Fruit fly (Drosophila melanogaster) whole organism, embryonic: ENCODE data around the gene CG46434.

Experiments used
- Ada2b ChIP-seq: fragments of 200-800 bp; sonication (Bioruptor generic); IDR thresholded peaks from 2 replicates; pipeline ENCODE4 v1.3.6; 2022; ENCODE audit warnings: missing biosample characterization, missing genetic modification characterization
- CG10543 ChIP-seq: fragments of 200-800 bp; sonication (Bioruptor generic); optimal IDR thresholded peaks from 3 replicates; lab custom pipeline; 2017; ENCODE audit warnings: missing biosample characterization, mild to moderate bottlenecking, missing genetic modification characterization, moderate library complexity
- CG15514 ChIP-seq: fragments of 200-800 bp; sonication (Bioruptor generic); optimal IDR thresholded peaks from 3 replicates; lab custom pipeline; 2017; ENCODE audit warnings: missing biosample characterization, missing genetic modification characterization, mild to moderate bottlenecking, moderate library complexity, missing genetic modification reagents
- CG16815 ChIP-seq: fragments of 200-800 bp; sonication (Bioruptor generic); optimal IDR thresholded peaks from 3 replicates; lab custom pipeline; 2017; ENCODE audit warnings: missing biosample characterization, mild to moderate bottlenecking, missing genetic modification characterization
- CG17829 ChIP-seq: fragments of 200-800 bp; optimal IDR thresholded peaks from 2 replicates; lab custom pipeline; 2019; ENCODE audit warnings: missing biosample characterization, mild to moderate bottlenecking, missing genetic modification characterization, moderate library complexity
- CG1832 ChIP-seq: fragments of 200-800 bp; sonication (Bioruptor generic); optimal IDR thresholded peaks from 2 replicates; lab custom pipeline; 2017; ENCODE audit warnings: missing biosample characterization, mild to moderate bottlenecking, missing genetic modification characterization, inconsistent platforms
- CG2116 ChIP-seq: fragments of 200-800 bp; sonication (Bioruptor generic); optimal IDR thresholded peaks from 3 replicates; lab custom pipeline; 2018; ENCODE audit warnings: missing biosample characterization, mild to moderate bottlenecking, missing genetic modification characterization
- CG31365 ChIP-seq: fragments of 200-800 bp; sonication (Bioruptor generic); optimal IDR thresholded peaks from 2 replicates; lab custom pipeline; 2018; ENCODE audit warnings: missing biosample characterization, mild to moderate bottlenecking, missing genetic modification characterization
- CG34224 ChIP-seq: fragments of 200-800 bp; sonication (Bioruptor generic); IDR thresholded peaks from 3 replicates; pipeline ENCODE4 v1.3.6; 2022; ENCODE audit warnings: missing biosample characterization, missing genetic modification characterization; ENCODE audit not compliant: partially characterized antibody
- CG34422 ChIP-seq: fragments of 200-800 bp; sonication (Bioruptor generic); IDR thresholded peaks from 3 replicates; pipeline ENCODE4 v1.3.6; 2022; ENCODE audit warnings: missing biosample characterization, missing genetic modification characterization
- CG4617 ChIP-seq: fragments of 200-800 bp; sonication (Bioruptor generic); optimal IDR thresholded peaks from 3 replicates; lab custom pipeline; 2016; ENCODE audit warnings: missing biosample characterization, missing genetic modification characterization, borderline replicate concordance
- CG7786 ChIP-seq: fragments of 200-800 bp; sonication (Bioruptor generic); optimal IDR thresholded peaks from 2 replicates; lab custom pipeline; 2016; ENCODE audit warnings: missing biosample characterization, missing genetic modification characterization
- CG7928 ChIP-seq: fragments of 200-800 bp; sonication (Bioruptor generic); optimal IDR thresholded peaks from 2 replicates; lab custom pipeline; 2017; ENCODE audit warnings: missing biosample characterization, mild to moderate bottlenecking, missing genetic modification characterization
- CG8290 ChIP-seq, 3 experiments: fragments of 200-800 bp; sonication (Bioruptor generic); optimal IDR thresholded peaks; 2 replicates each; lab custom pipeline; 2016 to 2019; ENCODE audit warnings: missing biosample characterization in 3 of 3, missing genetic modification characterization in 3 of 3, mild to moderate bottlenecking in 2 of 3, moderate library complexity in 1 of 3
- CG8765 ChIP-seq: fragments of 200-800 bp; sonication (Bioruptor generic); IDR thresholded peaks from 2 replicates; pipeline ENCODE4 v1.3.6; 2022; ENCODE audit warnings: missing biosample characterization, missing genetic modification characterization
- CkIIα-i1 ChIP-seq: fragments of 200-800 bp; sonication (Bioruptor generic); IDR thresholded peaks from 2 replicates; pipeline ENCODE4 v1.3.6; 2022; ENCODE audit warnings: missing biosample characterization, missing genetic modification characterization
- Doc2 ChIP-seq: fragments of 200-800 bp; sonication (Bioruptor generic); IDR thresholded peaks from 2 replicates; pipeline ENCODE4 v1.3.6; 2022; ENCODE audit warnings: missing biosample characterization, missing genetic modification characterization
- Drgx ChIP-seq: fragments of 200-800 bp; sonication (Bioruptor generic); IDR thresholded peaks from 2 replicates; pipeline ENCODE4 v1.3.6; 2022; ENCODE audit warnings: missing biosample characterization, missing genetic modification characterization
- H15 ChIP-seq: fragments of 200-800 bp; sonication (Bioruptor generic); IDR thresholded peaks from 3 replicates; pipeline ENCODE4 v1.3.6; 2022; ENCODE audit warnings: missing biosample characterization, missing genetic modification characterization
- HLH4C ChIP-seq: fragments of 200-800 bp; sonication (Bioruptor generic); IDR thresholded peaks from 3 replicates; pipeline ENCODE4 v1.3.6; 2022; ENCODE audit warnings: missing biosample characterization, missing genetic modification characterization; ENCODE audit not compliant: partially characterized antibody
- HmgD ChIP-seq: fragments of 200-800 bp; sonication (Bioruptor generic); optimal IDR thresholded peaks from 3 replicates; lab custom pipeline; 2016; ENCODE audit warnings: missing biosample characterization, missing genetic modification characterization
- Hsf ChIP-seq: fragments of 200-800 bp; sonication (Bioruptor generic); optimal IDR thresholded peaks from 3 replicates; lab custom pipeline; 2016; ENCODE audit warnings: missing biosample characterization, missing genetic modification characterization
- Myb ChIP-seq: fragments of 200-800 bp; sonication (Bioruptor generic); optimal IDR thresholded peaks from 2 replicates; lab custom pipeline; 2016; ENCODE audit warnings: missing biosample characterization, missing genetic modification characterization
- Rfx ChIP-seq: fragments of 200-800 bp; sonication (Bioruptor generic); IDR thresholded peaks from 2 replicates; pipeline ENCODE4 v1.3.6; 2022; ENCODE audit warnings: missing biosample characterization, missing genetic modification characterization
- abd-A ChIP-seq: fragments of 200-800 bp; sonication (Bioruptor generic); optimal IDR thresholded peaks from 3 replicates; lab custom pipeline; 2019; ENCODE audit warnings: missing biosample characterization, mild to moderate bottlenecking, missing genetic modification characterization, moderate library complexity
- bigmax ChIP-seq: fragments of 200-800 bp; sonication (Bioruptor generic); optimal IDR thresholded peaks from 2 replicates; lab custom pipeline; 2018; ENCODE audit warnings: missing biosample characterization, mild to moderate bottlenecking, missing genetic modification characterization
- da ChIP-seq: fragments of 200-800 bp; sonication (Bioruptor generic); optimal IDR thresholded peaks from 2 replicates; lab custom pipeline; 2016; ENCODE audit warnings: missing biosample characterization, missing genetic modification characterization
- dati ChIP-seq: fragments of 200-800 bp; sonication (Bioruptor generic); IDR thresholded peaks from 2 replicates; pipeline ENCODE4 v1.3.6; 2022; ENCODE audit warnings: missing biosample characterization, missing genetic modification characterization
- dmrt11E ChIP-seq: fragments of 200-800 bp; sonication (Bioruptor generic); optimal IDR thresholded peaks from 3 replicates; lab custom pipeline; 2018; ENCODE audit warnings: missing biosample characterization, mild to moderate bottlenecking, missing genetic modification characterization, moderate library complexity
- dysf ChIP-seq: fragments of 200-800 bp; sonication (Bioruptor generic); IDR thresholded peaks from 3 replicates; pipeline ENCODE4 v1.3.6; 2022; ENCODE audit warnings: missing biosample characterization, missing genetic modification characterization
- hkb ChIP-seq, 2 experiments: fragments of 200-800 bp in 1 of 2; fragments of >200 bp in 1 of 2; sonication (Bioruptor generic) in 1 of 2; IDR thresholded peaks in 1 of 2; optimal IDR thresholded peaks in 1 of 2; 2 replicates each; pipeline versions ENCODE4 v1.3.6 to Lab custom; 2017 to 2022; ENCODE audit warnings: missing biosample characterization in 1 of 2, missing genetic modification characterization in 1 of 2
- jing ChIP-seq: fragments of 200-800 bp; sonication (Bioruptor generic); optimal IDR thresholded peaks from 2 replicates; lab custom pipeline; 2018; ENCODE audit warnings: missing biosample characterization, mild to moderate bottlenecking, missing genetic modification characterization
- kay ChIP-seq: fragments of 200-800 bp; sonication (Bioruptor generic); optimal IDR thresholded peaks from 2 replicates; lab custom pipeline; 2016; ENCODE audit warnings: missing biosample characterization, missing genetic modification characterization
- mam ChIP-seq: fragments of 200-800 bp; sonication (Bioruptor generic); optimal IDR thresholded peaks from 3 replicates; lab custom pipeline; 2016; ENCODE audit warnings: missing biosample characterization, missing genetic modification characterization
- oc ChIP-seq: fragments of 200-800 bp; sonication (Bioruptor generic); optimal IDR thresholded peaks from 2 replicates; lab custom pipeline; 2018; ENCODE audit warnings: missing biosample characterization, mild to moderate bottlenecking, missing genetic modification characterization, moderate library complexity
- onecut ChIP-seq: fragments of 200-800 bp; sonication (Bioruptor generic); IDR thresholded peaks from 2 replicates; pipeline ENCODE4 v1.3.6; 2022; ENCODE audit warnings: missing biosample characterization, missing genetic modification characterization
- p53 ChIP-seq: fragments of 200-800 bp; sonication (Bioruptor generic); optimal IDR thresholded peaks from 2 replicates; lab custom pipeline; 2016; ENCODE audit warnings: missing biosample characterization, missing genetic modification characterization
- pb ChIP-seq: fragments of 200-800 bp; sonication (Bioruptor generic); optimal IDR thresholded peaks from 3 replicates; lab custom pipeline; 2016; ENCODE audit warnings: missing biosample characterization, missing genetic modification characterization
- pho ChIP-seq: fragments of 200-800 bp; sonication (Bioruptor generic); optimal IDR thresholded peaks from 2 replicates; lab custom pipeline; 2016; ENCODE audit warnings: missing biosample characterization, missing genetic modification characterization
- psq ChIP-seq: fragments of 200-800 bp; sonication (Bioruptor generic); optimal IDR thresholded peaks from 2 replicates; lab custom pipeline; 2017; ENCODE audit warnings: missing biosample characterization, missing genetic modification characterization
- slp2 ChIP-seq: fragments of 200-800 bp; sonication (Bioruptor generic); optimal IDR thresholded peaks from 2 replicates; lab custom pipeline; 2016; ENCODE audit warnings: missing biosample characterization, missing genetic modification characterization
- vnd ChIP-seq: fragments of 200-800 bp; sonication (Bioruptor generic); IDR thresholded peaks from 3 replicates; pipeline ENCODE4 v1.3.6; 2022; ENCODE audit warnings: missing biosample characterization, missing genetic modification characterization; ENCODE audit not compliant: partially characterized antibody
- wdn ChIP-seq: fragments of 200-800 bp; sonication (Bioruptor generic); IDR thresholded peaks from 2 replicates; pipeline ENCODE4 v1.3.6; 2022; ENCODE audit warnings: missing biosample characterization, missing genetic modification characterization
- zen ChIP-seq: fragments of 200-800 bp; sonication (Bioruptor generic); optimal IDR thresholded peaks from 3 replicates; lab custom pipeline; 2018; ENCODE audit warnings: missing biosample characterization, mild to moderate bottlenecking, missing genetic modification characterization, moderate library complexity

Gene CG46434

DNA sequence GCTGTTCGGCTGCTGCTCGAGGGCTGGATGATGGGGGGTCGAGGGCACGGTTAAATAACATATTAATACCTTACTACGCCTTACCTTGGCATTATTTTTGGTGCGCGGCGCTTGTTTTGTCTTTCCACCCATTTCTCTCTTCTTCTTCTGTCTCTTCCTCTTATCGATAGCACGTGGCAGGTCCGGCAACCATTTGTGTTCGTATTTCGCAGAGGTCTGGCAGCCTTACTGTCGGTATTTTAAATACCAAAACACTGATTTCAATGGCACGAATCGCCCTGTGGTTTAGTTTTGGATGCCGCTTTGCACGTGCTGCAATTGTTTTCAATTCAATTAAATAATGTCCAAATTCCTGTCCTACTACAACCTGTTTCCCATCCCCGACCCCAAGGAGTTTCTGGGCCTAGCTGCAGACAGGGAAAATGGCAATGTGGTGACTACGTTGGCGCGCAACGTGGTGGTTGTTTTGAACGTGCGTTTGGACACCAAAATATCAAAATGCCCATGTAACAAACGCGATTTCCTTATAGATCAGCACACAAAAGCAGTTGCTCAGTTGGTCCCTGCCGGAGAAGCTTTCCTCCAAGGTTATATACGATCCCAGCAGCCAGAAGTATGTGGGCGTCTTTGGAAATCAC is 8.2 kb upstream of the CG46434 start, which contains the start of the genes Ltn1 and CG9300 (continued):
- TF ChIP-seq Hsf (GFP tag; lab: Kevin White, UChicago) = peak; percentile 17
- peak; percentile 37 for TF ChIP-seq Myb (GFP tag; lab: Kevin White, UChicago)
- TF ChIP-seq wdn (GFP tag; lab: Robert Waterston, UW) = peak; percentile 52; the same call in 1 of the 2 replicates
- no peak for TF ChIP-seq zen (tag; lab: Kevin White, UChicago)
- TF ChIP-seq CG7928 = no peak
- peak; percentile 43; the same call in 1 of the 3 replicates for TF ChIP-seq HLH4C (GFP tag; lab: Robert Waterston, UW)
- TF ChIP-seq CG10543 (GFP tag; lab: Kevin White, UChicago) = no peak
- peak; percentile 93 for TF ChIP-seq CG4617 (GFP tag; lab: Kevin White, UChicago)
- peak; percentile 58 for TF ChIP-seq Rfx (GFP tag; lab: Robert Waterston, UW)
- TF ChIP-seq kay (GFP tag; lab: Kevin White, UChicago) = no peak
- 0 out of 3 replicates have a peak, but pooled peaks have one; percentile 5 for TF ChIP-seq dysf (GFP tag; lab: Robert Waterston, UW)
- no peak for TF ChIP-seq mam (GFP tag; lab: Kevin White, UChicago)
- peak; percentile 44 for TF ChIP-seq pb
- TF ChIP-seq jing = no peak
- peak; percentile 49 for TF ChIP-seq HmgD (GFP tag; lab: Kevin White, UChicago)
- no peak for TF ChIP-seq abd-A
- peak; percentile 14 for TF ChIP-seq CG2116 (GFP tag; lab: Kevin White, UChicago)
- TF ChIP-seq CG1832 (GFP tag; lab: Kevin White, UChicago) = no peak
- TF ChIP-seq pho (GFP tag; lab: Kevin White, UChicago) = peak; percentile 14
- no peak for TF ChIP-seq Drgx (GFP tag; lab: Robert Waterston, UW)
- no peak for TF ChIP-seq oc (tag; lab: Kevin White, UChicago)
- TF ChIP-seq CG15514 (GFP tag; lab: Kevin White, UChicago) = peak; percentile 74
- no peak for TF ChIP-seq CkIIα-i1 (GFP tag; lab: Robert Waterston, UW)
- peak; percentile 8 for TF ChIP-seq CG31365 (tag; lab: Kevin White, UChicago)
- TF ChIP-seq p53 (GFP tag; lab: Kevin White, UChicago) = peak; percentile 44
- no peak for TF ChIP-seq dati (GFP tag; lab: Robert Waterston, UW)
- TF ChIP-seq CG8765 (GFP tag; lab: Robert Waterston, UW) = no peak
- TF ChIP-seq CG7786 = peak; percentile 1
- peak; percentile 3 for TF ChIP-seq dmrt11E (tag; lab: Kevin White, UChicago)
- peak; percentile 32; the same call in 1 of the 3 replicates for TF ChIP-seq CG34224 (GFP tag; lab: Robert Waterston, UW)
- peak; percentile 47 for TF ChIP-seq CG17829
- TF ChIP-seq psq (GFP tag; lab: Kevin White, UChicago) = peak; percentile 14
- TF ChIP-seq, all 482 proteins: peak for 144

DNA sequence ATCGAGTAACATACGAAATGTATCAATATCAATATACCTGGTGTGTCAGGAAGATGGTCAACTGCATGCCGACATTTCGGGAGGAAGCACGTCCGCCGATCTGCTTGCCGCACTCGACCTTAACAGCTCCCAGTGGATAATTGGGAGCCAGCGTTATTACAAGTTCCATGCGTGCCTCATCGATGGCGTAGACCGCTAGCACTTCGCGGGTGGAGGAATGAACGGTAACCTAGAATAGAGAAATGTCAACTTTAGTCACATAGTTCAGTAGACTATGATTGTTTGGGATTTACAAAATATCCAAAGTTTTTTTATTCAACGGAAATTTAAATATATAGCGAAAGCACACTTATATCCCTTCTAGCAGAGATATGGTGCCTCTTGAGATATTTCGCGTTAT is 805 bp upstream of the CG46434 start, which contains the start of the genes CG46435 and Rcd7:
CG46435 (plus strand) TSS at position 301 of the 400 bp plus-strand sequence.
Rcd7 (plus strand) TSS at position 301 of the 400 bp plus-strand sequence.
- no peak for TF ChIP-seq Ada2b (GFP tag; lab: Robert Waterston, UW)
- no peak for TF ChIP-seq Doc2 (GFP tag; lab: Robert Waterston, UW)
- no peak for TF ChIP-seq CG8290 (GFP tag; optimal IDR thresholded peaks at IDR 0.05; lab: Kevin White, UChicago)
- no peak for TF ChIP-seq CG8290 (tag; optimal IDR thresholded peaks at IDR 0.05; lab: Kevin White, UChicago)
- TF ChIP-seq slp2 = no peak
- TF ChIP-seq bigmax (GFP tag; lab: Kevin White, UChicago) = no peak
- no peak for TF ChIP-seq vnd
- no peak for TF ChIP-seq onecut (GFP tag; lab: Robert Waterston, UW)
- TF ChIP-seq H15 = no peak
- TF ChIP-seq CG34422 (GFP tag; lab: Robert Waterston, UW) = no peak
- no peak for TF ChIP-seq hkb (optimal IDR thresholded peaks at IDR 0.05; lab: Kevin White, UChicago)
- no peak for TF ChIP-seq hkb (GFP tag; IDR thresholded peaks at IDR 0.05; lab: Robert Waterston, UW)
- TF ChIP-seq CG16815 (GFP tag; lab: Kevin White, UChicago) = no peak
- TF ChIP-seq da (GFP tag; lab: Kevin White, UChicago) = no peak
